Worm (Caenorhabditis elegans): ENCODE data around the gene gba-4.

Gene gba-4

ce11 chrIV:5393566-5393965, 42.9 kb upstream of the gba-4 start:
- TF ChIP-seq ces-1 (GFP tag; optimal IDR thresholded peaks at IDR 0.05), result no peak
- TF ChIP-seq cnd-1 (tag; optimal IDR thresholded peaks at IDR 0.05), result no peak
- no peak for TF ChIP-seq mab-5 (tag; optimal IDR thresholded peaks at IDR 0.05)
- TF ChIP-seq blmp-1 (tag; optimal IDR thresholded peaks at IDR 0.05), result no peak
- no peak for TF ChIP-seq ztf-11 (tag; optimal IDR thresholded peaks at IDR 0.05)
- no peak for TF ChIP-seq hlh-1 (tag; optimal IDR thresholded peaks at IDR 0.05)

ce11 chrIV:5391507-5392057, 40.9 kb upstream of the gba-4 start, which contains the start of the genes htp-1 and ZK616.5:
Gene htp-1 (minus strand): TSS chrIV:5391557.
Gene ZK616.5 (plus strand): TSS chrIV:5391929.
- TF ChIP-seq mls-2 (tag; optimal IDR thresholded peaks at IDR 0.05) (no peak), tbx-8 (GFP tag; optimal IDR thresholded peaks at IDR 0.05) (no peak), M03D4.4 (tag; optimal IDR thresholded peaks at IDR 0.05) (no peak), nhr-28 (tag; optimal IDR thresholded peaks at IDR 0.05) (no peak), ces-1 (GFP tag; optimal IDR thresholded peaks at IDR 0.05) (no peak), sem-2 (GFP tag; optimal IDR thresholded peaks at IDR 0.05) (no peak), nhr-2 (tag; optimal IDR thresholded peaks at IDR 0.05) (no peak), nhr-76 (tag; optimal IDR thresholded peaks at IDR 0.05) (no peak), lsy-2 (tag; optimal IDR thresholded peaks at IDR 0.05) (no peak)

- TF ChIP-seq ham-2 (GFP tag; optimal IDR thresholded peaks at IDR 0.05) (no peak), mab-5 (tag; optimal IDR thresholded peaks at IDR 0.05) (no peak), lsy-2 (tag; optimal IDR thresholded peaks at IDR 0.05) (no peak), cnd-1 (tag; optimal IDR thresholded peaks at IDR 0.05) (no peak), zip-8 (tag; optimal IDR thresholded peaks at IDR 0.05) (no peak), ceh-43 (GFP tag; optimal IDR thresholded peaks at IDR 0.05) (no peak)
Measured at ce11 chrIV:5389951-5390350, 39.3 kb upstream of the gba-4 start.

ce11 chrIV:5388477-5389065, 37.9 kb upstream of the gba-4 start, which contains the start of gene elo-6:
Gene elo-6 (minus strand): TSS chrIV:5388559.
- no peak for TF ChIP-seq hlh-1 (tag; optimal IDR thresholded peaks at IDR 0.05)
- no peak for TF ChIP-seq blmp-1 (tag; optimal IDR thresholded peaks at IDR 0.05)
- TF ChIP-seq mab-5 (tag; optimal IDR thresholded peaks at IDR 0.05), result no peak
- no peak for TF ChIP-seq nhr-76 (tag; optimal IDR thresholded peaks at IDR 0.05)
- no peak for TF ChIP-seq ceh-43 (GFP tag; optimal IDR thresholded peaks at IDR 0.05)
- no peak for TF ChIP-seq zip-8 (tag; optimal IDR thresholded peaks at IDR 0.05)
- TF ChIP-seq mls-2 (tag; optimal IDR thresholded peaks at IDR 0.05), result no peak
- TF ChIP-seq sem-2 (GFP tag; optimal IDR thresholded peaks at IDR 0.05), result no peak
- TF ChIP-seq unc-62 (GFP tag; optimal IDR thresholded peaks at IDR 0.05), result no peak
- no peak for TF ChIP-seq lin-32 (GFP tag; optimal IDR thresholded peaks at IDR 0.05)
- TF ChIP-seq elt-1 (tag; optimal IDR thresholded peaks at IDR 0.05; ENCODE audit: borderline replicate concordance, insufficient read depth), result no peak
- no peak for TF ChIP-seq nhr-2 (tag; optimal IDR thresholded peaks at IDR 0.05)
- no peak for TF ChIP-seq snpc-4 (tag; optimal IDR thresholded peaks at IDR 0.05)
- TF ChIP-seq lin-13 (tag; optimal IDR thresholded peaks at IDR 0.05), result no peak
- no peak for TF ChIP-seq nhr-12 (tag; optimal IDR thresholded peaks at IDR 0.05)

ce11 chrIV:5385020-5385419, 34.3 kb upstream of the gba-4 start, which contains the start of gene F41H10.12:
Gene F41H10.12 (plus strand): TSS chrIV:5385320.
- TF ChIP-seq lsy-2 (tag; optimal IDR thresholded peaks at IDR 0.05) (no peak), ham-2 (GFP tag; optimal IDR thresholded peaks at IDR 0.05) (no peak), nhr-237 (tag; optimal IDR thresholded peaks at IDR 0.05) (no peak), nhr-76 (tag; optimal IDR thresholded peaks at IDR 0.05) (no peak)

ce11 chrIV:5382609-5383008, 31.9 kb upstream of the gba-4 start, which contains the start of gene F41H10.1:
Gene F41H10.1 (plus strand): TSS chrIV:5382909.
- TF ChIP-seq hlh-1 (tag; optimal IDR thresholded peaks at IDR 0.05) (no peak), lin-13 (tag; optimal IDR thresholded peaks at IDR 0.05) (no peak), mab-5 (tag; optimal IDR thresholded peaks at IDR 0.05) (no peak), nhr-237 (tag; optimal IDR thresholded peaks at IDR 0.05) (no peak), ztf-11 (tag; optimal IDR thresholded peaks at IDR 0.05) (no peak), ceh-43 (GFP tag; optimal IDR thresholded peaks at IDR 0.05) (no peak), ceh-83 (GFP tag; optimal IDR thresholded peaks at IDR 0.05) (no peak)

- TF ChIP-seq hlh-1 (tag; optimal IDR thresholded peaks at IDR 0.05), result no peak
- no peak for TF ChIP-seq nhr-28 (tag; optimal IDR thresholded peaks at IDR 0.05)
- no peak for TF ChIP-seq sem-2 (GFP tag; optimal IDR thresholded peaks at IDR 0.05)
- no peak for TF ChIP-seq cnd-1 (tag; optimal IDR thresholded peaks at IDR 0.05)
- no peak for TF ChIP-seq pha-4 (tag; optimal IDR thresholded peaks at IDR 0.05)
- no peak for TF ChIP-seq elt-1 (tag; optimal IDR thresholded peaks at IDR 0.05; ENCODE audit: borderline replicate concordance, insufficient read depth)
- no peak for TF ChIP-seq lsy-2 (tag; optimal IDR thresholded peaks at IDR 0.05)
- TF ChIP-seq M03D4.4 (tag; optimal IDR thresholded peaks at IDR 0.05), result no peak
- no peak for TF ChIP-seq ztf-11 (tag; optimal IDR thresholded peaks at IDR 0.05)
- no peak for TF ChIP-seq flh-1 (GFP tag; optimal IDR thresholded peaks at IDR 0.05)
- TF ChIP-seq ceh-83 (GFP tag; optimal IDR thresholded peaks at IDR 0.05), result no peak
- TF ChIP-seq nhr-2 (tag; optimal IDR thresholded peaks at IDR 0.05), result no peak
- TF ChIP-seq nhr-12 (tag; optimal IDR thresholded peaks at IDR 0.05), result no peak
- no peak for TF ChIP-seq lin-13 (tag; optimal IDR thresholded peaks at IDR 0.05)
Measured at ce11 chrIV:5381334-5381733, 30.6 kb upstream of the gba-4 start, which contains the start of gene F41H10.2. Gene F41H10.2 (plus strand): TSS chrIV:5381634.

All from whole organism, mixed stage, embryonic.